Fruit fly (Drosophila melanogaster) whole organism, wandering third instar larva: Measurements from ENCODE around the gene Ero1L.

Source experiments
- Abd-B ChIP-seq: fragments of >200 bp; optimal IDR thresholded peaks from 2 replicates; lab custom pipeline; 2017; ENCODE audit warnings: missing biosample characterization, missing genetic modification characterization
- CrebA ChIP-seq: fragments of 200-800 bp; sonication (Bioruptor generic); optimal IDR thresholded peaks from 2 replicates; lab custom pipeline; 2016; ENCODE audit warnings: missing biosample characterization, mild to moderate bottlenecking, missing genetic modification characterization, borderline replicate concordance
- Dfd ChIP-seq: fragments of >200 bp; optimal IDR thresholded peaks from 2 replicates; lab custom pipeline; 2017; ENCODE audit warnings: missing biosample characterization, missing genetic modification characterization
- Dif ChIP-seq: fragments of 200-275, 200-300 bp; sonication (Bioruptor generic); optimal IDR thresholded peaks from 2 replicates; lab custom pipeline; 2018; ENCODE audit warnings: missing biosample characterization, missing genetic modification characterization; ENCODE audit not compliant: partially characterized antibody
- GATAd ChIP-seq: sonication (Bioruptor generic); optimal IDR thresholded peaks from 2 replicates; lab custom pipeline; 2016; ENCODE audit warnings: missing biosample characterization, missing genetic modification characterization
- HLH106 ChIP-seq: fragments of 200-800 bp; optimal IDR thresholded peaks from 3 replicates; lab custom pipeline; 2019; ENCODE audit warnings: missing biosample characterization, mild to moderate bottlenecking, missing genetic modification characterization, moderate library complexity
- Hnf4 ChIP-seq: fragments of 200-800 bp; sonication (Bioruptor generic); optimal IDR thresholded peaks from 2 replicates; lab custom pipeline; 2016; ENCODE audit warnings: missing biosample characterization, mild to moderate bottlenecking, missing genetic modification characterization
- Hr78 ChIP-seq: fragments of >200 bp; optimal IDR thresholded peaks from 2 replicates; lab custom pipeline; 2017; ENCODE audit warnings: missing biosample characterization, missing genetic modification characterization
- Hr83 ChIP-seq: fragments of 200-300 bp; sonication (Bioruptor generic); optimal IDR thresholded peaks from 2 replicates; lab custom pipeline; 2016; ENCODE audit warnings: missing biosample characterization, mild to moderate bottlenecking, missing genetic modification characterization, moderate library complexity; ENCODE audit not compliant: poor library complexity, severe bottlenecking
- Jra ChIP-seq: sonication (Bioruptor generic); optimal IDR thresholded peaks from 2 replicates; lab custom pipeline; 2016; ENCODE audit warnings: missing biosample characterization, missing genetic modification characterization
- Mio ChIP-seq: sonication (Bioruptor generic); optimal IDR thresholded peaks from 2 replicates; lab custom pipeline; 2016; ENCODE audit warnings: missing biosample characterization, missing genetic modification characterization
- Myc ChIP-seq: fragments of >200 bp; optimal IDR thresholded peaks from 2 replicates; lab custom pipeline; 2017
- N ChIP-seq: fragments of >200 bp; optimal IDR thresholded peaks from 2 replicates; lab custom pipeline; 2018; ENCODE audit warnings: missing biosample characterization, missing external identifiers, missing genetic modification characterization
- OdsH ChIP-seq: fragments of 200-800 bp; sonication (Bioruptor generic); optimal IDR thresholded peaks from 2 replicates; lab custom pipeline; 2016; ENCODE audit warnings: missing biosample characterization, mild to moderate bottlenecking, missing genetic modification characterization
- Rel ChIP-seq, 2 experiments: fragments of 200-800 bp; sonication (Bioruptor generic) in 1 of 2; optimal IDR thresholded peaks; 2 replicates in 1 of 2; 3 replicates in 1 of 2; lab custom pipeline; 2016 to 2019; ENCODE audit warnings: mild to moderate bottlenecking in 2 of 2, missing biosample characterization in 2 of 2, missing genetic modification characterization in 2 of 2, moderate library complexity in 1 of 2
- Sp1 ChIP-seq: fragments of 200-800 bp; sonication (Bioruptor generic); optimal IDR thresholded peaks from 3 replicates; lab custom pipeline; 2019; ENCODE audit warnings: missing biosample characterization, mild to moderate bottlenecking, missing genetic modification characterization, moderate library complexity
- Vsx2 ChIP-seq: fragments of 200-300, 225-300 bp; sonication (Bioruptor generic); optimal IDR thresholded peaks from 2 replicates; lab custom pipeline; 2018; ENCODE audit warnings: missing biosample characterization, missing genetic modification characterization; ENCODE audit not compliant: partially characterized antibody
- brk ChIP-seq: fragments of 200-800 bp; sonication (Bioruptor generic); optimal IDR thresholded peaks from 2 replicates; lab custom pipeline; 2016; ENCODE audit warnings: missing biosample characterization, mild to moderate bottlenecking, missing genetic modification characterization
- dl ChIP-seq, 2 experiments: fragments of 175-275, 200-275 bp in 1 of 2; fragments of 200-275 bp in 1 of 2; sonication (Bioruptor generic); optimal IDR thresholded peaks; lab custom pipeline; 2018; ENCODE audit warnings: mild to moderate bottlenecking in 2 of 2, missing biosample characterization in 2 of 2, missing genetic modification characterization in 2 of 2, moderate library complexity in 2 of 2; ENCODE audit not compliant: partially characterized antibody in 2 of 2, insufficient read depth in 1 of 2
- ey ChIP-seq: fragments of 200-800 bp; sonication (Bioruptor generic); optimal IDR thresholded peaks from 2 replicates; lab custom pipeline; 2016; ENCODE audit warnings: missing biosample characterization, missing genetic modification characterization
- foxo ChIP-seq, 2 experiments: fragments of 200-800 bp; sonication (Bioruptor generic); optimal IDR thresholded peaks; 2 replicates in 1 of 2; 3 replicates in 1 of 2; lab custom pipeline; 2016 to 2017; ENCODE audit warnings: missing biosample characterization in 2 of 2, missing genetic modification characterization in 2 of 2
- h ChIP-seq: fragments of 200-800 bp; sonication (Bioruptor generic); optimal IDR thresholded peaks from 3 replicates; lab custom pipeline; 2016; ENCODE audit warnings: missing biosample characterization, mild to moderate bottlenecking, missing genetic modification characterization
- psq ChIP-seq: fragments of 200-800 bp; sonication (Bioruptor generic); optimal IDR thresholded peaks from 3 replicates; lab custom pipeline; 2017; ENCODE audit warnings: missing biosample characterization, mild to moderate bottlenecking, missing genetic modification characterization, moderate library complexity
- rgr ChIP-seq: fragments of 200-800 bp; sonication (Bioruptor generic); optimal IDR thresholded peaks from 3 replicates; lab custom pipeline; 2016; ENCODE audit warnings: missing biosample characterization, mild to moderate bottlenecking, missing genetic modification characterization
- sage ChIP-seq: fragments of 200-800 bp; sonication (Bioruptor generic); optimal IDR thresholded peaks from 2 replicates; lab custom pipeline; 2016; ENCODE audit warnings: missing biosample characterization, mild to moderate bottlenecking, missing genetic modification characterization

Gene Ero1L

dm6 chr3L:4128579-4128978, 41.6 kb upstream of the Ero1L start:
- TF ChIP-seq Myc (no peak), Dfd (GFP tag; lab: Kevin White, UChicago) (peak; percentile 92), Rel (GFP tag; optimal IDR thresholded peaks at IDR 0.05; lab: Kevin White, UChicago) (no peak), Rel (tag; optimal IDR thresholded peaks at IDR 0.05; lab: Kevin White, UChicago) (no peak)

dm6 chr3L:4130743-4131142, 39.5 kb upstream of the Ero1L start:
- TF ChIP-seq Myc (no peak), brk (GFP tag; lab: Kevin White, UChicago) (no peak)

- TF ChIP-seq GATAd (GFP tag; lab: Kevin White, UChicago), result no peak
- no peak for TF ChIP-seq Dfd (GFP tag; lab: Kevin White, UChicago)
- no peak for TF ChIP-seq CrebA (GFP tag; lab: Kevin White, UChicago)
These were observed 37.6 kb upstream of the Ero1L start for dm6 chr3L:4132585-4132984.

- TF ChIP-seq Dif (GFP tag; lab: Kevin White, UChicago), result peak; percentile 33
- TF ChIP-seq ey (GFP tag; lab: Kevin White, UChicago), result no peak
- peak; percentile 88 for TF ChIP-seq psq (GFP tag; lab: Kevin White, UChicago)
These were observed 36.2 kb upstream of the Ero1L start, which contains the start of gene ens for dm6 chr3L:4133724-4134678. ens (minus strand) TSS chr3L:4134550.

dm6 chr3L:4135857-4136256, 34.3 kb upstream of the Ero1L start, which contains the start of gene RfC4:
RfC4 (minus strand) TSS chr3L:4136038.
- TF ChIP-seq sage (GFP tag; lab: Kevin White, UChicago), result no peak
- no peak for TF ChIP-seq Hr78 (GFP tag; lab: Kevin White, UChicago)
- TF ChIP-seq, all 38 proteins: peak for 0

dm6 chr3L:4138804-4139521, 31.2 kb upstream of the Ero1L start, which contains the start of the genes Rop and Ras64B:
Rop (minus strand) TSS chr3L:4138996.
Ras64B (plus strand) TSS chr3L:4139076.
- TF ChIP-seq HLH106 (tag; lab: Kevin White, UChicago) (peak; percentile 9), Hr78 (GFP tag; lab: Kevin White, UChicago) (no peak), Rel (GFP tag; optimal IDR thresholded peaks at IDR 0.05; lab: Kevin White, UChicago) (no peak), Rel (tag; optimal IDR thresholded peaks at IDR 0.05; lab: Kevin White, UChicago) (peak; percentile 77), Hnf4 (GFP tag; lab: Kevin White, UChicago) (no peak), Hr83 (GFP tag; lab: Kevin White, UChicago) (peak; percentile 31), Jra (GFP tag; lab: Kevin White, UChicago) (peak; percentile 20), h (GFP tag; lab: Kevin White, UChicago) (peak; percentile 33), Sp1 (GFP tag; lab: Kevin White, UChicago) (peak; percentile 46), Dfd (GFP tag; lab: Kevin White, UChicago) (no peak), psq (GFP tag; lab: Kevin White, UChicago) (peak; percentile 10), OdsH (peak; percentile 28)

- TF ChIP-seq dl (GFP tag; optimal IDR thresholded peaks at IDR 0.05; lab: Kevin White, UChicago; ENCODE audit: insufficient read depth in 1 of 2, partially characterized antibody in 2 of 2) (no peak), HLH106 (tag; lab: Kevin White, UChicago) (no peak), Vsx2 (GFP tag; lab: Kevin White, UChicago) (no peak), N (GFP tag; lab: Kevin White, UChicago) (no peak), Mio (GFP tag; lab: Kevin White, UChicago) (no peak), Abd-B (GFP tag; lab: Kevin White, UChicago) (no peak), Hnf4 (GFP tag; lab: Kevin White, UChicago) (no peak), foxo (GFP tag; optimal IDR thresholded peaks at IDR 0.05; lab: Kevin White, UChicago) (no peak), rgr (no peak), Hr78 (GFP tag; lab: Kevin White, UChicago) (no peak), ey (GFP tag; lab: Kevin White, UChicago) (no peak)
These were observed 29.0 kb upstream of the Ero1L start, which contains the start of gene Akh for dm6 chr3L:4141167-4141566. Akh (plus strand) TSS chr3L:4141467.
